Worm (Caenorhabditis elegans) whole organism, young adult: Measurements from ENCODE around the gene B0563.18.
"Not testable (repeated sequence)": the region's sequence is repeated elsewhere in the genome, so short reads cannot be mapped to it uniquely, and the experiment has no call there.

ENCODE experiments used
- F39B2.1 ChIP-seq: fragments of 200-800 bp; sonication (Bioruptor generic); IDR thresholded peaks from 2 replicates; pipeline ENCODE4 v1.3.6; 2022; ENCODE audit warnings: missing genetic modification reagents, missing genetic modification characterization, missing compliant biosample characterization
- egl-44 ChIP-seq: fragments of 200-800 bp; sonication (Bioruptor generic); IDR thresholded peaks from 2 replicates; pipeline ENCODE4 v1.3.6; 2022; ENCODE audit warnings: missing genetic modification reagents, missing genetic modification characterization, missing compliant biosample characterization
- ekl-4 ChIP-seq: fragments of 200-800 bp; sonication (Bioruptor generic); IDR thresholded peaks from 2 replicates; pipeline ENCODE4 v1.3.6; 2022; ENCODE audit warnings: missing genetic modification reagents, missing genetic modification characterization, missing compliant biosample characterization
- fkh-3 ChIP-seq: sonication (generic microtip); optimal IDR thresholded peaks from 2 replicates; lab custom pipeline; 2016; ENCODE audit warnings: mild to moderate bottlenecking, missing genetic modification characterization, missing compliant biosample characterization
- hmg-20 ChIP-seq: fragments of 200-800 bp; sonication (Bioruptor generic); IDR thresholded peaks from 2 replicates; pipeline ENCODE4 v1.3.6; 2022; ENCODE audit warnings: missing genetic modification reagents, missing genetic modification characterization, missing compliant biosample characterization
- nhr-179 ChIP-seq: sonication (generic microtip); optimal IDR thresholded peaks from 2 replicates; lab custom pipeline; 2016; ENCODE audit warnings: mild to moderate bottlenecking, missing genetic modification characterization, missing compliant biosample characterization
- rec-8 ChIP-seq, 2 experiments: sonication (generic microtip); optimal IDR thresholded peaks; 2 replicates each; lab custom pipeline; 2016; ENCODE audit warnings: mild to moderate bottlenecking in 2 of 2, missing genetic modification characterization in 2 of 2, missing genetic modification reagents in 2 of 2, missing genotype in 2 of 2, missing biosample characterization in 1 of 2, missing compliant biosample characterization in 1 of 2, moderate library complexity in 1 of 2

ce11 chrX:9203468-9203867 lies 31.1 kb downstream of the B0563.18 start, which contains the start of gene crb-3:
- not testable (repeated sequence) for TF ChIP-seq hmg-20; egl-44; F39B2.1; rec-8 (tag; optimal IDR thresholded peaks at IDR 0.05; lab: Kevin White, UChicago); ekl-4 (GFP tag; lab: Robert Waterston, UW); nhr-179; fkh-3 (tag; lab: Kevin White, UChicago)
